Worm (Caenorhabditis elegans) whole organism, L4 larva: ENCODE results near the gene gln-5.
A peak's percentile ranks its signal among the peaks of the same experiment; 100 is the strongest.

ENCODE experiments used
- F10B5.3 ChIP-seq: sonication (generic microtip); optimal IDR thresholded peaks from 2 replicates; lab custom pipeline; 2016; ENCODE audit warnings: mild to moderate bottlenecking, missing genetic modification characterization, missing compliant biosample characterization
- F37D6.2 ChIP-seq: sonication (generic microtip); optimal IDR thresholded peaks from 2 replicates; lab custom pipeline; 2016; ENCODE audit warnings: mild to moderate bottlenecking, missing genetic modification characterization, missing compliant biosample characterization
- T20F7.1 ChIP-seq: fragments of 200-800 bp; sonication (Bioruptor generic); optimal IDR thresholded peaks from 2 replicates; lab custom pipeline; 2018; ENCODE audit warnings: mild to moderate bottlenecking, missing genetic modification characterization, missing compliant biosample characterization
- Y5F2A.4 ChIP-seq: fragments of 200-800 bp; sonication (Bioruptor generic); optimal IDR thresholded peaks from 2 replicates; lab custom pipeline; 2018; ENCODE audit warnings: mild to moderate bottlenecking, missing genetic modification characterization, missing compliant biosample characterization
- ZK546.5 ChIP-seq, 2 experiments: sonication (generic microtip); optimal IDR thresholded peaks; 2 replicates each; lab custom pipeline; 2017; ENCODE audit warnings: missing biosample characterization in 2 of 2, missing genetic modification characterization in 2 of 2
- aha-1 ChIP-seq: fragments of 150-350 bp; peaks from one replicate; lab custom pipeline; 2014; ENCODE audit warnings: missing biosample characterization, missing genetic modification characterization
- ama-1 ChIP-seq: fragments of 150-350 bp; optimal IDR thresholded peaks from 2 replicates; lab custom pipeline; 2014; ENCODE audit warnings: inconsistent platforms, mixed read lengths
- ceh-20 ChIP-seq: fragments of 200-800 bp; sonication (Bioruptor generic); IDR thresholded peaks from 2 replicates; pipeline ENCODE4 v1.3.6; 2022; ENCODE audit warnings: missing genetic modification reagents, missing genetic modification characterization, missing compliant biosample characterization
- ceh-32 ChIP-seq: sonication (generic microtip); optimal IDR thresholded peaks from 2 replicates; lab custom pipeline; 2016; ENCODE audit warnings: mild to moderate bottlenecking, missing genetic modification characterization, missing compliant biosample characterization; ENCODE audit not compliant: poor library complexity
- ceh-62 ChIP-seq: sonication (generic microtip); optimal IDR thresholded peaks from 2 replicates; lab custom pipeline; 2017; ENCODE audit warnings: missing biosample characterization, missing genetic modification characterization
- ceh-82 ChIP-seq: sonication (generic microtip); optimal IDR thresholded peaks from 2 replicates; lab custom pipeline; 2017; ENCODE audit warnings: missing biosample characterization, missing genetic modification characterization
- ctbp-1 ChIP-seq: fragments of 200-800 bp; sonication (Bioruptor generic); IDR thresholded peaks from 2 replicates; pipeline ENCODE4 v1.3.6; 2022; ENCODE audit warnings: missing genetic modification reagents, missing genetic modification characterization, missing compliant biosample characterization
- daf-12 ChIP-seq: fragments of 150-350 bp; optimal IDR thresholded peaks from 2 replicates; lab custom pipeline; 2014; ENCODE audit warnings: missing biosample characterization, missing genetic modification reagents, missing genetic modification characterization
- daf-19 ChIP-seq: fragments of 200-800 bp; sonication (Bioruptor generic); conservative IDR thresholded peaks from 2 replicates; pipeline ENCODE4 v1.3.6; 2022; ENCODE audit warnings: missing genetic modification characterization, missing compliant biosample characterization
- dpl-1 ChIP-seq: fragments of 150-350 bp; optimal IDR thresholded peaks from 2 replicates; lab custom pipeline; 2014; ENCODE audit warnings: missing biosample characterization, missing genetic modification reagents, missing genetic modification characterization
- duxl-1 ChIP-seq: sonication (generic microtip); optimal IDR thresholded peaks from 2 replicates; lab custom pipeline; 2016; ENCODE audit warnings: mild to moderate bottlenecking, missing genetic modification characterization, moderate library complexity, missing compliant biosample characterization; ENCODE audit not compliant: poor library complexity
- dve-1 ChIP-seq: sonication (generic microtip); optimal IDR thresholded peaks from 2 replicates; lab custom pipeline; 2017; ENCODE audit warnings: antibody characterized with exemption, mild to moderate bottlenecking, missing genetic modification characterization, missing compliant biosample characterization; ENCODE audit not compliant: insufficient read depth
- fkh-10 ChIP-seq: fragments of 150-350 bp; optimal IDR thresholded peaks from 2 replicates; lab custom pipeline; 2014; ENCODE audit warnings: missing biosample characterization, missing genetic modification reagents, missing genetic modification characterization
- gei-8 ChIP-seq: fragments of 200-800 bp; sonication (Bioruptor generic); optimal IDR thresholded peaks from 2 replicates; lab custom pipeline; 2018; ENCODE audit warnings: mild to moderate bottlenecking, missing genetic modification characterization, missing compliant biosample characterization
- hlh-30 ChIP-seq: sonication (generic microtip); optimal IDR thresholded peaks from 2 replicates; lab custom pipeline; 2017; ENCODE audit warnings: antibody characterized with exemption, mild to moderate bottlenecking, missing genetic modification characterization, missing compliant biosample characterization; ENCODE audit not compliant: insufficient read depth
- lin-13 ChIP-seq: fragments of 150-350 bp; optimal IDR thresholded peaks from 2 replicates; lab custom pipeline; 2014; ENCODE audit warnings: missing biosample characterization, missing genetic modification reagents, missing genetic modification characterization
- lin-39 ChIP-seq: fragments of 150-350 bp; optimal IDR thresholded peaks from 2 replicates; lab custom pipeline; 2014; ENCODE audit warnings: missing biosample characterization, missing genetic modification reagents, missing genetic modification characterization
- lsy-2 ChIP-seq, 2 experiments: fragments of 150-350 bp in 1 of 2; sonication (generic microtip) in 1 of 2; optimal IDR thresholded peaks; 2 replicates each; lab custom pipeline; 2014 to 2017; ENCODE audit warnings: missing biosample characterization in 2 of 2, missing genetic modification characterization in 2 of 2
- madf-5 ChIP-seq, 2 experiments: fragments of 200-800 bp; sonication (Bioruptor generic); IDR thresholded peaks; 2 replicates each; pipeline ENCODE4 v1.3.6; 2022; ENCODE audit warnings: missing compliant biosample characterization in 2 of 2, missing genetic modification characterization in 2 of 2
- madf-9 ChIP-seq: fragments of 200-800 bp; sonication (Bioruptor generic); conservative IDR thresholded peaks from 2 replicates; pipeline ENCODE4 v1.3.6; 2022; ENCODE audit warnings: missing genetic modification reagents, missing genetic modification characterization, missing compliant biosample characterization
- mdl-1 ChIP-seq, 2 experiments: fragments of 150-350 bp in 1 of 2; sonication (generic microtip) in 1 of 2; optimal IDR thresholded peaks; 2 replicates each; lab custom pipeline; 2014 to 2017; ENCODE audit warnings: missing biosample characterization in 2 of 2, missing genetic modification characterization in 2 of 2
- mep-1 ChIP-seq: fragments of 150-350 bp; sonication (generic microtip); optimal IDR thresholded peaks from 3 replicates; lab custom pipeline; 2014; ENCODE audit warnings: missing biosample characterization, missing genetic modification characterization
- mes-2 ChIP-seq: sonication (generic microtip); optimal IDR thresholded peaks from 2 replicates; lab custom pipeline; 2016; ENCODE audit warnings: missing genotype, mild to moderate bottlenecking, missing genetic modification characterization, missing compliant biosample characterization; ENCODE audit not compliant: poor library complexity, severe bottlenecking
- mxl-2 ChIP-seq: fragments of 200-800 bp; sonication (Bioruptor generic); conservative IDR thresholded peaks from 2 replicates; pipeline ENCODE4 v1.3.6; 2022; ENCODE audit warnings: missing genetic modification reagents, missing genetic modification characterization, missing compliant biosample characterization
- nhr-102 ChIP-seq: sonication (generic microtip); optimal IDR thresholded peaks from 2 replicates; lab custom pipeline; 2016; ENCODE audit warnings: mild to moderate bottlenecking, missing genetic modification characterization, moderate library complexity, missing compliant biosample characterization
- nhr-11 ChIP-seq: fragments of 150-350 bp; optimal IDR thresholded peaks from 2 replicates; lab custom pipeline; 2014; ENCODE audit warnings: missing biosample characterization, missing genetic modification characterization
- nhr-111 ChIP-seq: fragments of 200-800 bp; sonication (Bioruptor generic); optimal IDR thresholded peaks from 2 replicates; lab custom pipeline; 2018; ENCODE audit warnings: mild to moderate bottlenecking, missing genetic modification characterization, missing compliant biosample characterization
- nhr-237 ChIP-seq: sonication (generic microtip); optimal IDR thresholded peaks from 2 replicates; lab custom pipeline; 2017; ENCODE audit warnings: missing biosample characterization, missing genetic modification characterization
- nhr-25 ChIP-seq: sonication (generic microtip); optimal IDR thresholded peaks from 2 replicates; lab custom pipeline; 2017; ENCODE audit warnings: missing genetic modification characterization, mild to moderate bottlenecking, missing compliant biosample characterization, antibody characterized with exemption, moderate library complexity, borderline replicate concordance; ENCODE audit not compliant: insufficient read depth
- nhr-6 ChIP-seq: fragments of 150-350 bp; optimal IDR thresholded peaks from 2 replicates; lab custom pipeline; 2014; ENCODE audit warnings: missing biosample characterization, missing genetic modification characterization
- nhr-77 ChIP-seq: fragments of 150-350 bp; optimal IDR thresholded peaks from 2 replicates; lab custom pipeline; 2014; ENCODE audit warnings: missing biosample characterization, missing genetic modification characterization
- pha-4 ChIP-seq, 2 experiments: fragments of 150-350 bp in 1 of 2; fragments of 200-800 bp in 1 of 2; sonication (Bioruptor generic) in 1 of 2; IDR thresholded peaks in 1 of 2; optimal IDR thresholded peaks in 1 of 2; 2 replicates each; pipeline versions ENCODE4 v1.3.6 to Lab custom; 2014 to 2022; ENCODE audit warnings: missing genetic modification characterization in 2 of 2, missing genetic modification reagents in 2 of 2, missing biosample characterization in 1 of 2, missing compliant biosample characterization in 1 of 2
- php-3 ChIP-seq: fragments of 200-800 bp; sonication (Bioruptor generic); IDR thresholded peaks from 2 replicates; pipeline ENCODE4 v1.3.6; 2022; ENCODE audit warnings: missing genetic modification reagents, missing genetic modification characterization, missing compliant biosample characterization
- rbr-2 ChIP-seq: sonication (generic microtip); optimal IDR thresholded peaks from 2 replicates; lab custom pipeline; 2016; ENCODE audit warnings: missing genotype, missing genetic modification characterization, missing compliant biosample characterization
- saeg-2 ChIP-seq: fragments of 200-800 bp; sonication (Bioruptor generic); IDR thresholded peaks from 2 replicates; pipeline ENCODE4 v1.3.6; 2022; ENCODE audit warnings: missing genetic modification reagents, missing genetic modification characterization, missing compliant biosample characterization
- set-16 ChIP-seq: fragments of 200-800 bp; sonication (Bioruptor generic); IDR thresholded peaks from 2 replicates; pipeline ENCODE4 v1.3.6; 2022; ENCODE audit warnings: missing genetic modification reagents, missing genetic modification characterization, missing compliant biosample characterization
- snpc-1.2 ChIP-seq: fragments of 200-800 bp; sonication (Bioruptor generic); IDR thresholded peaks from 2 replicates; pipeline ENCODE4 v1.3.6; 2022; ENCODE audit warnings: missing genetic modification reagents, missing genetic modification characterization, missing compliant biosample characterization
- spr-3 ChIP-seq: fragments of 200-800 bp; sonication (Bioruptor generic); optimal IDR thresholded peaks from 2 replicates; lab custom pipeline; 2018; ENCODE audit warnings: mild to moderate bottlenecking, missing genetic modification characterization, missing compliant biosample characterization
- unc-130 ChIP-seq: sonication (generic microtip); optimal IDR thresholded peaks from 2 replicates; lab custom pipeline; 2016; ENCODE audit warnings: missing genetic modification reagents, missing genetic modification characterization, missing compliant biosample characterization
- vab-7 ChIP-seq: fragments of 200-800 bp; sonication (Bioruptor generic); IDR thresholded peaks from 2 replicates; pipeline ENCODE4 v1.3.6; 2022; ENCODE audit warnings: missing genetic modification reagents, missing genetic modification characterization, missing compliant biosample characterization
- zag-1 ChIP-seq: fragments of 150-350 bp; optimal IDR thresholded peaks from 2 replicates; lab custom pipeline; 2014; ENCODE audit warnings: missing biosample characterization, missing genetic modification characterization
- zfp-2 ChIP-seq: sonication (generic microtip); optimal IDR thresholded peaks from 2 replicates; lab custom pipeline; 2016; ENCODE audit warnings: mild to moderate bottlenecking, missing genetic modification characterization, missing compliant biosample characterization
- zip-11 ChIP-seq: fragments of 200-800 bp; sonication (Bioruptor generic); IDR thresholded peaks from 2 replicates; pipeline ENCODE4 v1.3.6; 2022; ENCODE audit warnings: missing genetic modification characterization, missing compliant biosample characterization
- ztf-11 ChIP-seq: fragments of 150-350 bp; optimal IDR thresholded peaks from 2 replicates; lab custom pipeline; 2014; ENCODE audit warnings: missing biosample characterization, missing genetic modification characterization
- ztf-7 ChIP-seq: fragments of 150-350 bp; optimal IDR thresholded peaks from 2 replicates; lab custom pipeline; 2014; ENCODE audit warnings: missing biosample characterization, missing genetic modification characterization

Gene gln-5

DNA sequence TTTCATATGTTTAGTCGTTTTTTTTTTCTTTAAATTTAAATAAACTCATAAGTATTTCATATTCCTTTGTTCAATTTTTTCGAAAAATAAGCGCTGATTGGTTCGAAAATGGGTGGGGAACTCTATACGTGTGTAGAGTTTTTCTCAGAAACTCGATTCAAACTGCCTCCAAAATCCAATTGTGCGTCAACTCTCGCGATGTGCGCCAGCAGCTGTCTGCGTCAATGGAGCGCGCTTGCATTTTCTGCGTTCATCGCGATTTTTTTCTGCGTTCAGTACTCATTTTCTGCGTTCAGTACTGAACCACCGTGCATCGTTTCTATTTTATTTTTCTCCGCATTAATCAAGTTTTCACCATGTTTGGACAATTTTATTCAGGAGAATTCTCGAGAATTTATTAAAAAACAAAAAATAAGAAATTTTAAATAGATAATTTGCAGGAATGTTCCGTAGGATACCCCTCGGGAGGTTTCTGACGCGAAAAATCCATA is 23.7 kb downstream of the gln-5 start, which contains the start of gene eelo-2 (continued):
- TF ChIP-seq ama-1 (lab: Kevin White, UChicago) (peak; percentile 62), rbr-2 (tag; lab: Kevin White, UChicago) (peak; percentile 98), lin-39 (tag; lab: Kevin White, UChicago) (peak; percentile 52), pha-4 (GFP tag; IDR thresholded peaks at IDR 0.05; lab: Robert Waterston, UW) (peak; percentile 95), pha-4 (tag; optimal IDR thresholded peaks at IDR 0.05; lab: Kevin White, UChicago) (peak; percentile 6), snpc-1.2 (GFP tag; lab: Robert Waterston, UW) (peak; percentile 99), mep-1 (tag; lab: Kevin White, UChicago) (peak; percentile 99), set-16 (peak; percentile 68), nhr-111 (GFP tag; lab: Kevin White, UChicago) (no peak), unc-130 (peak; percentile 93), php-3 (GFP tag; lab: Robert Waterston, UW) (peak; percentile 89), mdl-1 (tag; optimal IDR thresholded peaks at IDR 0.05; lab: Kevin White, UChicago) (peak in 1 of 2 experiments; percentile 79), dve-1 (tag; lab: Kevin White, UChicago) (peak; percentile 99), fkh-10 (GFP tag; lab: Kevin White, UChicago) (peak; percentile 97), ceh-20 (GFP tag; lab: Robert Waterston, UW) (peak; percentile 96), mes-2 (peak; percentile 97), T20F7.1 (GFP tag; lab: Kevin White, UChicago) (no peak), ceh-82 (peak; percentile 62), F37D6.2 (tag; lab: Kevin White, UChicago) (peak; percentile 96), lsy-2 (tag; optimal IDR thresholded peaks at IDR 0.05; lab: Kevin White, UChicago) (peak; percentile 91 to 97), madf-9 (GFP tag; lab: Robert Waterston, UW) (peak; percentile 92), zip-11 (GFP tag; lab: Robert Waterston, UW) (no peak), nhr-25 (tag; lab: Kevin White, UChicago) (peak; percentile 96), zfp-2 (tag; lab: Kevin White, UChicago) (peak; percentile 84), nhr-6 (tag; lab: Kevin White, UChicago) (peak; percentile 99), mxl-2 (GFP tag; lab: Robert Waterston, UW) (peak; percentile 86), F10B5.3 (tag; lab: Kevin White, UChicago) (peak; percentile 93), nhr-11 (peak; percentile 97), aha-1 (tag; lab: Kevin White, UChicago) (peak; percentile 99), ceh-62 (peak; percentile 14), vab-7 (GFP tag; lab: Robert Waterston, UW) (peak; percentile 87), daf-19 (GFP tag; lab: Robert Waterston, UW) (peak; percentile 85; the same call in 1 of the 2 replicates), Y5F2A.4 (GFP tag; lab: Kevin White, UChicago) (peak; percentile 78), ceh-32 (tag; lab: Kevin White, UChicago) (peak; percentile 75), lin-13 (GFP tag; lab: Kevin White, UChicago) (peak; percentile 97), ctbp-1 (peak; percentile 92), daf-12 (tag; lab: Kevin White, UChicago) (no peak), madf-5 (GFP tag; IDR thresholded peaks at IDR 0.05; lab: Robert Waterston, UW) (peak; percentile 57 to 74; a peak in 2 of 4 replicates), zag-1 (tag; lab: Kevin White, UChicago) (peak; percentile 86), saeg-2 (GFP tag; lab: Robert Waterston, UW) (peak; percentile 94), nhr-102 (tag; lab: Kevin White, UChicago) (peak; percentile 98), nhr-77 (tag; lab: Kevin White, UChicago) (peak; percentile 98), dpl-1 (GFP tag; lab: Kevin White, UChicago) (peak; percentile 100), hlh-30 (tag; lab: Kevin White, UChicago) (peak; percentile 93), gei-8 (GFP tag; lab: Kevin White, UChicago) (no peak), spr-3 (GFP tag; lab: Kevin White, UChicago) (peak; percentile 96), duxl-1 (tag; lab: Kevin White, UChicago) (peak; percentile 96), ztf-11 (tag; lab: Kevin White, UChicago) (no peak), ZK546.5 (tag; optimal IDR thresholded peaks at IDR 0.05; lab: Kevin White, UChicago) (peak in 1 of 2 experiments; percentile 79), nhr-237 (tag; lab: Kevin White, UChicago) (peak; percentile 54), ztf-7 (tag; lab: Kevin White, UChicago) (peak; percentile 90)
